Worm (Caenorhabditis elegans): ENCODE measurements around the gene Y66D12A.30.

- no peak for TF ChIP-seq unc-55 (GFP tag; optimal IDR thresholded peaks at IDR 0.05)
- TF ChIP-seq F13H6.1 (tag; optimal IDR thresholded peaks at IDR 0.05) = no peak
- no peak for TF ChIP-seq ama-1 (optimal IDR thresholded peaks at IDR 0.05)
- no peak for TF ChIP-seq pha-4 (tag; optimal IDR thresholded peaks at IDR 0.05)
- TF ChIP-seq hlh-13 (GFP tag; optimal IDR thresholded peaks at IDR 0.05) = no peak
- no peak for TF ChIP-seq ceh-14 (tag; optimal IDR thresholded peaks at IDR 0.05)
- no peak for TF ChIP-seq elt-4 (tag; optimal IDR thresholded peaks at IDR 0.05)
- no peak for TF ChIP-seq lin-11 (tag; optimal IDR thresholded peaks at IDR 0.05)
- no peak for TF ChIP-seq pha-2 (tag; optimal IDR thresholded peaks at IDR 0.05)
- no peak for TF ChIP-seq ceh-2 (tag; optimal IDR thresholded peaks at IDR 0.05)
- TF ChIP-seq unc-86 (tag; optimal IDR thresholded peaks at IDR 0.05) = no peak
- TF ChIP-seq unc-3 (GFP tag; conservative IDR thresholded peaks at IDR 0.05) = no peak
- no peak for TF ChIP-seq unc-3 (tag; optimal IDR thresholded peaks at IDR 0.05)
- TF ChIP-seq Y22D7AL.16 (tag; optimal IDR thresholded peaks at IDR 0.05) = no peak
These were observed 31.7 kb downstream of the Y66D12A.30 start for ce11 chrIII:11641347-11641746.

Measured in whole organism, late embryonic.